Worm (Caenorhabditis elegans): ENCODE data around the gene R10F2.6.

DNA sequence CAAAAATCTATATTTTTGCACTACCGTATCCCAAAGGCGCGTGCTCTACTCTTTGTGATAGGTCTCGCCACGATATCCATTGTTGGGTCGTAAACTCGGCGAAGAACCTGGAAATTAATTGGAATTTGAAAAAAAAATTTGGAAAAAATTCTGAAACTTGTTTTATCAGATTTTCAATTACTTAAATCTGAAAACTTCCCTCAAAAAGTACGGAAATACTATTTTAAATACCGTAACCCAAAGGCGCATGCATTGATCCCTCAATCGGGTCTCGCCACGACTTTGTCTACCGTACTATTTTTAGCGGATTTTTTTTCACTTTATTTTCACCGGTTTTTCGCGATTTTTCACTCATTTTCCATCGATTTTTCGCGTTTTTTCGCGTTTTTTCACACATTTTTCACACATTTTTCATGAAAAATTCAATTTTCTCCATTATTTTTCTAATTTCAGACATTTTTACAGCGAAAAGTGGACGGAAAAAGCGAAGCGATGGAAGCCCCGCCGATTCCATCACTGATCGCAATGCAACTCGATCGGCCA is 2.8 kb upstream of the R10F2.6 start, which contains the start of gene H05C05.1:
- no peak for TF ChIP-seq ztf-4 (tag; optimal IDR thresholded peaks at IDR 0.05)
- no peak for TF ChIP-seq ztf-11 (tag; optimal IDR thresholded peaks at IDR 0.05)
- no peak for TF ChIP-seq ama-1 (optimal IDR thresholded peaks at IDR 0.05)
- TF ChIP-seq unc-86 (tag; optimal IDR thresholded peaks at IDR 0.05), result no peak
- no peak for TF ChIP-seq snpc-4 (tag; optimal IDR thresholded peaks at IDR 0.05)
- no peak for TF ChIP-seq nhr-28 (tag; optimal IDR thresholded peaks at IDR 0.05)
- TF ChIP-seq vab-15 (tag; optimal IDR thresholded peaks at IDR 0.05), result no peak
- no peak for TF ChIP-seq mep-1 (tag; optimal IDR thresholded peaks at IDR 0.05)
- TF ChIP-seq zag-1 (tag; optimal IDR thresholded peaks at IDR 0.05), result no peak
